Fruit fly (Drosophila melanogaster) Kc167 (cell line): ENCODE measurements around the gene CG13110.

ENCODE experiments used
- Myc ChIP-seq: fragments of >200 bp; optimal IDR thresholded peaks from 2 replicates; lab custom pipeline; 2017; ENCODE audit warnings: missing external identifiers
- Sin3A ChIP-seq: fragments of >200 bp; optimal IDR thresholded peaks from 2 replicates; lab custom pipeline; 2018; ENCODE audit warnings: missing external identifiers
- h ChIP-seq: fragments of >200 bp; optimal IDR thresholded peaks from 3 replicates; lab custom pipeline; 2018; ENCODE audit warnings: missing external identifiers
- insv ChIP-seq: fragments of >200 bp; optimal IDR thresholded peaks from 3 replicates; lab custom pipeline; 2018; ENCODE audit warnings: missing external identifiers
- psq ChIP-seq: fragments of >200 bp; optimal IDR thresholded peaks from 2 replicates; lab custom pipeline; 2017; ENCODE audit warnings: missing external identifiers
- ttk ChIP-seq: sonication (Bioruptor generic); optimal IDR thresholded peaks from 2 replicates; lab custom pipeline; 2017; ENCODE audit warnings: missing external identifiers

DNA sequence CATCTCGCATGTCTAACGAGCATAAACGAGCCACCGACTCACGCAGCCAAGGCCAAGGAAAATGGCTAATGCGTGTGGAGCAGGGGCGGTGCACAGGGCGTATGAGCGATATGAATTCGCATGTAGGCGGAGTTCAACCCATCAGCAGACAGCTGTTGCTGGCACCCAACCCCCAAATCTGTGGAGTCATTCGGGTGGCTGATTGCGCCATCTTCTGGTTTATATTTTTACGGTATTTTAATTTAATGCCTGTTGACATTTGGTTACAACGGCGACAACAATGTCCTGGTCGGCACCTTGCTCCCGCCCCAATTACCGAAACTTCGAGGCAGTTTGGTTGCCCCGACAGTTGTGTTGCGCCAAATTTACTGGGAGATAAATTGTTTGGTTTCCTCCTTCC, 29.2 kb upstream of the CG13110 start:
- TF ChIP-seq Myc: no peak
- no peak for TF ChIP-seq psq (lab: Kevin White, UChicago)
- no peak for TF ChIP-seq insv (lab: Kevin White, UChicago)
- TF ChIP-seq Sin3A: no peak
- TF ChIP-seq h: no peak
- TF ChIP-seq ttk (lab: Kevin White, UChicago): no peak
